Fruit fly (Drosophila melanogaster): ENCODE data around the gene CG4757.

- no peak for TF ChIP-seq CTCF (optimal IDR thresholded peaks at IDR 0.05)
- TF ChIP-seq CG8478 (optimal IDR thresholded peaks at IDR 0.05): no peak
Measured at dm6 chr3R:11208766-11209331, 47.8 kb downstream of the CG4757 start.
